Fruit fly (Drosophila melanogaster): ENCODE measurements around the gene CG4318.

Gene CG4318

dm6 chrX:13131063-13131773 is 23.5 kb downstream of the CG4318 start (continued):
- TF ChIP-seq lmd (GFP tag; IDR thresholded peaks at IDR 0.05) (peak; percentile 100), CG4424 (GFP tag; optimal IDR thresholded peaks at IDR 0.05) (peak; percentile 99), Camta (GFP tag; optimal IDR thresholded peaks at IDR 0.05) (peak; percentile 98), Ssrp (tag; optimal IDR thresholded peaks at IDR 0.05) (peak; percentile 96), Ravus (GFP tag; IDR thresholded peaks at IDR 0.05) (peak; percentile 97), twi (tag; optimal IDR thresholded peaks at IDR 0.05) (peak; percentile 92), CG6854 (GFP tag; optimal IDR thresholded peaks at IDR 0.05) (peak; percentile 98), Tbp (GFP tag; optimal IDR thresholded peaks at IDR 0.05) (no peak), CG8388 (GFP tag; optimal IDR thresholded peaks at IDR 0.05) (peak; percentile 95), CG2199 (GFP tag; IDR thresholded peaks at IDR 0.05) (peak; percentile 99), ash1 (GFP tag; optimal IDR thresholded peaks at IDR 0.05) (peak; percentile 98), CG5245 (GFP tag; optimal IDR thresholded peaks at IDR 0.05) (peak; percentile 99), Lhr (GFP tag; optimal IDR thresholded peaks at IDR 0.05) (peak; percentile 95), CG11696 (GFP tag; IDR thresholded peaks at IDR 0.05) (peak; percentile 95), Bdp1 (GFP tag; optimal IDR thresholded peaks at IDR 0.05) (peak; percentile 94), otp (GFP tag; IDR thresholded peaks at IDR 0.05) (peak; percentile 99), mam (GFP tag; optimal IDR thresholded peaks at IDR 0.05) (peak; percentile 99), luna (GFP tag; optimal IDR thresholded peaks at IDR 0.05) (peak; percentile 98), CG4854 (GFP tag; optimal IDR thresholded peaks at IDR 0.05) (peak; percentile 96), CG18599 (GFP tag; optimal IDR thresholded peaks at IDR 0.05) (peak; percentile 100), tap (tag; optimal IDR thresholded peaks at IDR 0.05) (peak; percentile 97), D19A (tag; optimal IDR thresholded peaks at IDR 0.05) (peak; percentile 95), CkIIα-i1 (GFP tag; IDR thresholded peaks at IDR 0.05) (peak; percentile 94), lola (GFP tag; optimal IDR thresholded peaks at IDR 0.05) (peak in 1 of 3 experiments; percentile 93), CG9876 (GFP tag; optimal IDR thresholded peaks at IDR 0.05) (peak; percentile 99), Six4 (GFP tag; optimal IDR thresholded peaks at IDR 0.05) (peak; percentile 99), Nf-YC (tag; optimal IDR thresholded peaks at IDR 0.05) (peak; percentile 89), CG2120 (GFP tag; optimal IDR thresholded peaks at IDR 0.05) (peak; percentile 100), BtbVII (GFP tag; optimal IDR thresholded peaks at IDR 0.05) (peak; percentile 99), Hr51 (GFP tag; optimal IDR thresholded peaks at IDR 0.05) (peak; percentile 98 to 99), CG7372 (GFP tag; IDR thresholded peaks at IDR 0.05) (peak; percentile 99), crol (GFP tag; IDR thresholded peaks at IDR 0.05) (peak; percentile 91), jumu (GFP tag; optimal IDR thresholded peaks at IDR 0.05) (peak; percentile 99), Dbx (GFP tag; IDR thresholded peaks at IDR 0.05) (peak; percentile 99), sisA (GFP tag; IDR thresholded peaks at IDR 0.05) (peak; percentile 99), CG9932 (GFP tag; IDR thresholded peaks at IDR 0.05) (peak; percentile 100), jigr1 (GFP tag; IDR thresholded peaks at IDR 0.05) (peak; percentile 98), CG3281 (GFP tag; optimal IDR thresholded peaks at IDR 0.05) (peak; percentile 98), D19B (GFP tag; optimal IDR thresholded peaks at IDR 0.05) (peak; percentile 96), gsb-n (tag; optimal IDR thresholded peaks at IDR 0.05) (peak; percentile 95), CG14050 (GFP tag; IDR thresholded peaks at IDR 0.05) (peak; percentile 99), Mes4 (GFP tag; optimal IDR thresholded peaks at IDR 0.05) (peak; percentile 99), Gsc (GFP tag; IDR thresholded peaks at IDR 0.05) (peak; percentile 97), CG8089 (GFP tag; optimal IDR thresholded peaks at IDR 0.05) (peak; percentile 98), CG4328 (GFP tag; optimal IDR thresholded peaks at IDR 0.05) (peak; percentile 96), nau (GFP tag; optimal IDR thresholded peaks at IDR 0.05) (peak; percentile 98), D (optimal IDR thresholded peaks at IDR 0.05) (no peak), D (GFP tag; optimal IDR thresholded peaks at IDR 0.05) (peak; percentile 97), Eip74EF (GFP tag; optimal IDR thresholded peaks at IDR 0.05) (peak in 1 of 2 experiments; percentile 95), gro (GFP tag; optimal IDR thresholded peaks at IDR 0.05) (peak; percentile 99)
